Worm (Caenorhabditis elegans) whole organism, L4 larva: ENCODE measurements around the gene glb-9.

Experiments
- F10B5.3 ChIP-seq: sonication (generic microtip); optimal IDR thresholded peaks from 2 replicates; lab custom pipeline; 2016; ENCODE audit warnings: mild to moderate bottlenecking, missing genetic modification characterization, missing compliant biosample characterization
- F44E2.7 ChIP-seq: fragments of 200-800 bp; sonication (Bioruptor generic); IDR thresholded peaks from 2 replicates; pipeline ENCODE4 v2.1.2; 2022; ENCODE audit warnings: missing genetic modification characterization, missing compliant biosample characterization
- F49E8.2 ChIP-seq: sonication (generic microtip); optimal IDR thresholded peaks from 2 replicates; lab custom pipeline; 2016; ENCODE audit warnings: missing compliant biosample characterization, mild to moderate bottlenecking, missing genetic modification characterization, borderline replicate concordance
- R02D3.7 ChIP-seq: fragments of 150-350 bp; sonication (generic microtip); optimal IDR thresholded peaks from 3 replicates; lab custom pipeline; 2014; ENCODE audit warnings: missing biosample characterization, missing genetic modification characterization
- T26A8.4 ChIP-seq: fragments of 200-800 bp; sonication (Bioruptor generic); IDR thresholded peaks from 2 replicates; pipeline ENCODE4 v1.3.6; 2022; ENCODE audit warnings: missing genetic modification characterization, missing compliant biosample characterization
- Y105C5A.15 ChIP-seq: fragments of 200-800 bp; sonication (Bioruptor generic); IDR thresholded peaks from 2 replicates; pipeline ENCODE4 v1.3.6; 2022; ENCODE audit warnings: missing genetic modification characterization, missing compliant biosample characterization
- Y75B8A.6 ChIP-seq: fragments of 200-800 bp; sonication (Bioruptor generic); IDR thresholded peaks from 2 replicates; pipeline ENCODE4 v1.3.6; 2022; ENCODE audit warnings: missing genetic modification reagents, missing genetic modification characterization, missing compliant biosample characterization
- aha-1 ChIP-seq: fragments of 150-350 bp; peaks from one replicate; lab custom pipeline; 2014; ENCODE audit warnings: missing biosample characterization, missing genetic modification characterization
- aly-2 ChIP-seq: sonication (generic microtip); optimal IDR thresholded peaks from 2 replicates; lab custom pipeline; 2018; ENCODE audit warnings: missing biosample characterization, missing genetic modification characterization
- ama-1 ChIP-seq: fragments of 150-350 bp; optimal IDR thresholded peaks from 2 replicates; lab custom pipeline; 2014; ENCODE audit warnings: inconsistent platforms, mixed read lengths
- ceh-28 ChIP-seq: fragments of 150-350 bp; optimal IDR thresholded peaks from 2 replicates; lab custom pipeline; 2014; ENCODE audit warnings: missing biosample characterization, missing genetic modification reagents, missing genetic modification characterization
- ceh-62 ChIP-seq: sonication (generic microtip); optimal IDR thresholded peaks from 2 replicates; lab custom pipeline; 2017; ENCODE audit warnings: missing biosample characterization, missing genetic modification characterization
- cey-2 ChIP-seq: sonication (generic microtip); optimal IDR thresholded peaks from 3 replicates; lab custom pipeline; 2017; ENCODE audit warnings: missing genetic modification characterization, mild to moderate bottlenecking, missing compliant biosample characterization, antibody characterized with exemption, borderline replicate concordance; ENCODE audit not compliant: insufficient read depth
- ctbp-1 ChIP-seq: fragments of 200-800 bp; sonication (Bioruptor generic); IDR thresholded peaks from 2 replicates; pipeline ENCODE4 v1.3.6; 2022; ENCODE audit warnings: missing genetic modification reagents, missing genetic modification characterization, missing compliant biosample characterization
- daf-12 ChIP-seq: fragments of 150-350 bp; optimal IDR thresholded peaks from 2 replicates; lab custom pipeline; 2014; ENCODE audit warnings: missing biosample characterization, missing genetic modification reagents, missing genetic modification characterization
- daf-16 ChIP-seq, 3 experiments: sonication (generic microtip); optimal IDR thresholded peaks; 2 replicates each; lab custom pipeline; 2016 to 2017; ENCODE audit warnings: missing genetic modification characterization in 3 of 3, missing genetic modification reagents in 3 of 3, mild to moderate bottlenecking in 2 of 3, missing compliant biosample characterization in 2 of 3, missing biosample characterization in 1 of 3, moderate library complexity in 1 of 3
- dmd-8 ChIP-seq: fragments of 200-800 bp; sonication (Bioruptor generic); IDR thresholded peaks from 2 replicates; pipeline ENCODE4 v1.3.6; 2022; ENCODE audit warnings: missing genetic modification characterization, missing compliant biosample characterization
- dmd-9 ChIP-seq: fragments of 200-800 bp; sonication (Bioruptor generic); IDR thresholded peaks from 2 replicates; pipeline ENCODE4 v1.3.6; 2022; ENCODE audit warnings: missing genetic modification reagents, missing genetic modification characterization, missing compliant biosample characterization
- dpl-1 ChIP-seq: fragments of 150-350 bp; optimal IDR thresholded peaks from 2 replicates; lab custom pipeline; 2014; ENCODE audit warnings: missing biosample characterization, missing genetic modification reagents, missing genetic modification characterization
- fos-1 ChIP-seq: fragments of 150-350 bp; optimal IDR thresholded peaks from 2 replicates; lab custom pipeline; 2014; ENCODE audit warnings: missing biosample characterization, missing genetic modification characterization
- hlh-11 ChIP-seq: fragments of 200-800 bp; sonication (Bioruptor generic); optimal IDR thresholded peaks from 2 replicates; lab custom pipeline; 2018; ENCODE audit warnings: mild to moderate bottlenecking, missing genetic modification characterization, missing compliant biosample characterization
- hlh-30 ChIP-seq: sonication (generic microtip); optimal IDR thresholded peaks from 2 replicates; lab custom pipeline; 2017; ENCODE audit warnings: antibody characterized with exemption, mild to moderate bottlenecking, missing genetic modification characterization, missing compliant biosample characterization; ENCODE audit not compliant: insufficient read depth
- lim-7 ChIP-seq: fragments of 200-800 bp; sonication (Bioruptor generic); IDR thresholded peaks from 2 replicates; pipeline ENCODE4 v1.3.6; 2022; ENCODE audit warnings: missing genetic modification characterization, missing compliant biosample characterization
- lin-15B ChIP-seq: fragments of 150-350 bp; sonication (generic microtip); optimal IDR thresholded peaks from 3 replicates; lab custom pipeline; 2014; ENCODE audit warnings: missing biosample characterization, missing genetic modification characterization
- lin-29 ChIP-seq: fragments of 200-800 bp; sonication (Bioruptor generic); IDR thresholded peaks from 2 replicates; pipeline ENCODE4 v1.3.6; 2022; ENCODE audit warnings: missing genetic modification reagents, missing genetic modification characterization, missing compliant biosample characterization
- lin-38 ChIP-seq: fragments of 200-800 bp; sonication (Bioruptor generic); IDR thresholded peaks from 2 replicates; pipeline ENCODE4 v1.3.6; 2022; ENCODE audit warnings: missing genetic modification reagents, missing genetic modification characterization, missing compliant biosample characterization
- lsy-2 ChIP-seq, 2 experiments: fragments of 150-350 bp in 1 of 2; sonication (generic microtip) in 1 of 2; optimal IDR thresholded peaks; 2 replicates each; lab custom pipeline; 2014 to 2017; ENCODE audit warnings: missing biosample characterization in 2 of 2, missing genetic modification characterization in 2 of 2
- mdl-1 ChIP-seq, 2 experiments: fragments of 150-350 bp in 1 of 2; sonication (generic microtip) in 1 of 2; optimal IDR thresholded peaks; 2 replicates each; lab custom pipeline; 2014 to 2017; ENCODE audit warnings: missing biosample characterization in 2 of 2, missing genetic modification characterization in 2 of 2
- mxl-2 ChIP-seq: fragments of 200-800 bp; sonication (Bioruptor generic); conservative IDR thresholded peaks from 2 replicates; pipeline ENCODE4 v1.3.6; 2022; ENCODE audit warnings: missing genetic modification reagents, missing genetic modification characterization, missing compliant biosample characterization
- mxl-3 ChIP-seq: fragments of 200-800 bp; sonication (Bioruptor generic); optimal IDR thresholded peaks from 2 replicates; lab custom pipeline; 2018; ENCODE audit warnings: mild to moderate bottlenecking, missing genetic modification characterization, missing compliant biosample characterization
- nhr-102 ChIP-seq: sonication (generic microtip); optimal IDR thresholded peaks from 2 replicates; lab custom pipeline; 2016; ENCODE audit warnings: mild to moderate bottlenecking, missing genetic modification characterization, moderate library complexity, missing compliant biosample characterization
- nhr-111 ChIP-seq: fragments of 200-800 bp; sonication (Bioruptor generic); optimal IDR thresholded peaks from 2 replicates; lab custom pipeline; 2018; ENCODE audit warnings: mild to moderate bottlenecking, missing genetic modification characterization, missing compliant biosample characterization
- nhr-237 ChIP-seq: sonication (generic microtip); optimal IDR thresholded peaks from 2 replicates; lab custom pipeline; 2017; ENCODE audit warnings: missing biosample characterization, missing genetic modification characterization
- nhr-25 ChIP-seq: sonication (generic microtip); optimal IDR thresholded peaks from 2 replicates; lab custom pipeline; 2017; ENCODE audit warnings: missing genetic modification characterization, mild to moderate bottlenecking, missing compliant biosample characterization, antibody characterized with exemption, moderate library complexity, borderline replicate concordance; ENCODE audit not compliant: insufficient read depth
- nhr-41 ChIP-seq: fragments of 200-800 bp; sonication (Bioruptor generic); IDR thresholded peaks from 2 replicates; pipeline ENCODE4 v1.3.6; 2022; ENCODE audit warnings: missing genetic modification reagents, missing genetic modification characterization, missing compliant biosample characterization
- nhr-48 ChIP-seq: sonication (generic microtip); optimal IDR thresholded peaks from 2 replicates; lab custom pipeline; 2016; ENCODE audit warnings: mild to moderate bottlenecking, missing genetic modification characterization, missing compliant biosample characterization
- nhr-6 ChIP-seq: fragments of 150-350 bp; optimal IDR thresholded peaks from 2 replicates; lab custom pipeline; 2014; ENCODE audit warnings: missing biosample characterization, missing genetic modification characterization
- pha-4 ChIP-seq, 2 experiments: fragments of 150-350 bp in 1 of 2; fragments of 200-800 bp in 1 of 2; sonication (Bioruptor generic) in 1 of 2; IDR thresholded peaks in 1 of 2; optimal IDR thresholded peaks in 1 of 2; 2 replicates each; pipeline versions ENCODE4 v1.3.6 to Lab custom; 2014 to 2022; ENCODE audit warnings: missing genetic modification characterization in 2 of 2, missing genetic modification reagents in 2 of 2, missing biosample characterization in 1 of 2, missing compliant biosample characterization in 1 of 2
- pqm-1 ChIP-seq: sonication (generic microtip); optimal IDR thresholded peaks from 2 replicates; lab custom pipeline; 2017; ENCODE audit warnings: missing biosample characterization, missing genetic modification characterization
- saeg-2 ChIP-seq: fragments of 200-800 bp; sonication (Bioruptor generic); IDR thresholded peaks from 2 replicates; pipeline ENCODE4 v1.3.6; 2022; ENCODE audit warnings: missing genetic modification reagents, missing genetic modification characterization, missing compliant biosample characterization
- snpc-1.2 ChIP-seq: fragments of 200-800 bp; sonication (Bioruptor generic); IDR thresholded peaks from 2 replicates; pipeline ENCODE4 v1.3.6; 2022; ENCODE audit warnings: missing genetic modification reagents, missing genetic modification characterization, missing compliant biosample characterization
- tra-1 ChIP-seq: fragments of 200-800 bp; sonication (Bioruptor generic); IDR thresholded peaks from 2 replicates; pipeline ENCODE4 v1.3.6; 2022; ENCODE audit warnings: missing genetic modification reagents, missing genetic modification characterization, missing compliant biosample characterization
- unc-130 ChIP-seq: sonication (generic microtip); optimal IDR thresholded peaks from 2 replicates; lab custom pipeline; 2016; ENCODE audit warnings: missing genetic modification reagents, missing genetic modification characterization, missing compliant biosample characterization
- unc-39 ChIP-seq: sonication (generic microtip); optimal IDR thresholded peaks from 2 replicates; lab custom pipeline; 2017; ENCODE audit warnings: missing biosample characterization, missing genetic modification characterization
- zag-1 ChIP-seq: fragments of 150-350 bp; optimal IDR thresholded peaks from 2 replicates; lab custom pipeline; 2014; ENCODE audit warnings: missing biosample characterization, missing genetic modification characterization
- zip-11 ChIP-seq: fragments of 200-800 bp; sonication (Bioruptor generic); IDR thresholded peaks from 2 replicates; pipeline ENCODE4 v1.3.6; 2022; ENCODE audit warnings: missing genetic modification characterization, missing compliant biosample characterization
- ztf-11 ChIP-seq: fragments of 150-350 bp; optimal IDR thresholded peaks from 2 replicates; lab custom pipeline; 2014; ENCODE audit warnings: missing biosample characterization, missing genetic modification characterization
- ztf-7 ChIP-seq: fragments of 150-350 bp; optimal IDR thresholded peaks from 2 replicates; lab custom pipeline; 2014; ENCODE audit warnings: missing biosample characterization, missing genetic modification characterization

glb-9 gene

ce11 chrII:7534369-7534768 lies 15.2 kb upstream of the glb-9 start, which contains the start of gene wrt-10:
Gene wrt-10 (minus strand): TSS chrII:7534563.
- TF ChIP-seq hlh-30 (no peak), zag-1 (tag; lab: Kevin White, UChicago) (no peak), ceh-28 (tag; lab: Kevin White, UChicago) (no peak), R02D3.7 (tag; lab: Kevin White, UChicago) (no peak), pha-4 (GFP tag; IDR thresholded peaks at IDR 0.05; lab: Robert Waterston, UW) (no peak), pha-4 (tag; optimal IDR thresholded peaks at IDR 0.05; lab: Kevin White, UChicago) (no peak), F10B5.3 (tag; lab: Kevin White, UChicago) (no peak), lin-15B (tag; lab: Kevin White, UChicago) (no peak), dmd-8 (no peak), Y105C5A.15 (GFP tag; lab: Robert Waterston, UW) (no peak), daf-16 (GFP tag; optimal IDR thresholded peaks at IDR 0.05; lab: Kevin White, UChicago) (no peak), daf-16 (tag; optimal IDR thresholded peaks at IDR 0.05; lab: Kevin White, UChicago) (no peak), nhr-111 (GFP tag; lab: Kevin White, UChicago) (no peak), lin-29 (GFP tag; lab: Robert Waterston, UW) (no peak), nhr-25 (tag; lab: Kevin White, UChicago) (no peak), lim-7 (GFP tag; lab: Robert Waterston, UW) (no peak), F44E2.7 (GFP tag; lab: Robert Waterston, UW) (no peak), zip-11 (GFP tag; lab: Robert Waterston, UW) (no peak), mdl-1 (tag; optimal IDR thresholded peaks at IDR 0.05; lab: Kevin White, UChicago) (no peak), unc-130 (no peak), snpc-1.2 (GFP tag; lab: Robert Waterston, UW) (no peak), lin-38 (no peak)

DNA sequence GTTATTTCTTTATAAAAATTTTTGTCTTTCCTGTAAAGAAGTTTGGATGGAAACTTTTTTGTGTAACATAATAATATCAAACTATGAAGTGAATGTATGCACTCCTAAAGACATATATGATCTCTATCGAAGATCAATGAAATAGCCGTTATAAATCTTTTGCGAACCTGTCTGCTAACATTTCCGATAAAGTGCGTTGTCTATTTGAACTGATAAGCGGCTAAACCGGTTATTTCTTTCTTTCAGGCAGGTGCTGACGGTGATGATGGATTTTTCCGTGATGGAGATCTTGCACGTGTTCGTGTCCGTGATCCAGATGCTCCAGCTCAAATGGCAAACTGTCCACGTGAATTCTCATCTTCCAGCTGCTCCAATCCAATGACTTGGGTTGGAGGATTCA lies 12.4 kb upstream of the glb-9 start:
- TF ChIP-seq hlh-11 (tag; lab: Kevin White, UChicago) (peak; percentile 8), hlh-30 (peak; percentile 27), pqm-1 (tag; lab: Kevin White, UChicago) (no peak), T26A8.4 (GFP tag; lab: Robert Waterston, UW) (no peak)

DNA sequence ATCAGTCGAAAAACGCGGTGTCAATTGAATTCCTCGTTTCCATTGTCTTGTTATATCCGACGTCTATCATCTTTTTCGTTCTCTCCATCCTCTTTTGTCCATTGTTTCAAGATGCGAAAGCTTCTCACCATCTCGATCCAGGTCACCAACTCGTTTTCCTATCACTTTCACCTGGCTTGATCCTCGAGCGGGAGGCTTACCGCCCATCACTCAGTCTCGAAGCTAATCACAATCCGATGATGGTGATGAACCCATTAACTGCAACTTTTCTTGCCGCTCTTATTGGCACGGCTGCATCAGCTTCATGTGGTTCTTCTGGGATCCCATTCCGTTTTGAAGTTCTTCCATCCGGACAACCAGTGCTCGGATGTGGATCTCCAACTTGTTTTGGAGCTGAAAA lies 11.8 kb upstream of the glb-9 start, which contains the start of gene wrt-1:
Gene wrt-1 (plus strand): TSS at position 53 of the 400 bp plus-strand sequence.
- TF ChIP-seq ceh-62 (tag; lab: Kevin White, UChicago) (no peak), ctbp-1 (no peak), ztf-11 (no peak), dpl-1 (GFP tag; lab: Kevin White, UChicago) (no peak), unc-39 (no peak), daf-12 (tag; lab: Kevin White, UChicago) (no peak), unc-130 (no peak), dmd-8 (no peak), nhr-6 (tag; lab: Kevin White, UChicago) (no peak), aly-2 (tag; lab: Kevin White, UChicago) (no peak), ama-1 (no peak), Y75B8A.6 (GFP tag; lab: Robert Waterston, UW) (no peak), fos-1 (tag; lab: Kevin White, UChicago) (no peak), nhr-102 (no peak), saeg-2 (GFP tag; lab: Robert Waterston, UW) (no peak), daf-16 (GFP tag; optimal IDR thresholded peaks at IDR 0.05; lab: Kevin White, UChicago) (no peak), daf-16 (tag; optimal IDR thresholded peaks at IDR 0.05; lab: Kevin White, UChicago) (no peak), tra-1 (GFP tag; lab: Robert Waterston, UW) (no peak), hlh-11 (tag; lab: Kevin White, UChicago) (peak; percentile 41), ztf-7 (tag; lab: Kevin White, UChicago) (no peak), nhr-48 (no peak), dmd-9 (GFP tag; lab: Robert Waterston, UW) (no peak), F49E8.2 (tag; lab: Kevin White, UChicago) (no peak), cey-2 (tag; lab: Kevin White, UChicago) (no peak), nhr-237 (tag; lab: Kevin White, UChicago) (no peak), nhr-41 (GFP tag; lab: Robert Waterston, UW) (no peak), mxl-2 (GFP tag; lab: Robert Waterston, UW) (0 out of 2 replicates have a peak, but pooled peaks have one; percentile 26), mxl-3 (peak; percentile 0), lsy-2 (tag; optimal IDR thresholded peaks at IDR 0.05; lab: Kevin White, UChicago) (no peak), aha-1 (no peak)
